Worm (Caenorhabditis elegans) whole organism, L3 larva: ENCODE data around the gene npr-41.
A peak's percentile ranks its signal among the peaks of the same experiment; 100 is the strongest.

Experiments used
- ceh-16 ChIP-seq: sonication (generic microtip); optimal IDR thresholded peaks from 2 replicates; lab custom pipeline; 2017; ENCODE audit warnings: missing biosample characterization, missing genetic modification characterization
- egl-27 ChIP-seq: sonication (generic microtip); optimal IDR thresholded peaks from 4 replicates; lab custom pipeline; 2017; ENCODE audit warnings: missing biosample characterization, missing genetic modification reagents, missing genetic modification characterization
- elt-3 ChIP-seq, 3 experiments: fragments of 150-350 bp in 1 of 3; sonication (generic microtip) in 2 of 3; optimal IDR thresholded peaks; 2 replicates in 2 of 3; 4 replicates in 1 of 3; lab custom pipeline; 2014 to 2017; ENCODE audit warnings: missing biosample characterization in 3 of 3, missing genetic modification characterization in 3 of 3
- mdl-1 ChIP-seq: fragments of 150-350 bp; optimal IDR thresholded peaks from 2 replicates; lab custom pipeline; 2014; ENCODE audit warnings: missing biosample characterization, missing genetic modification characterization
- nhr-43 ChIP-seq: sonication (generic microtip); optimal IDR thresholded peaks from 2 replicates; lab custom pipeline; 2016; ENCODE audit warnings: mild to moderate bottlenecking, missing genetic modification characterization, missing compliant biosample characterization; ENCODE audit not compliant: poor library complexity, severe bottlenecking
- pqm-1 ChIP-seq: fragments of 150-350 bp; optimal IDR thresholded peaks from 2 replicates; lab custom pipeline; 2017; ENCODE audit warnings: missing biosample characterization, missing genetic modification characterization, inconsistent platforms
- skn-1 ChIP-seq: fragments of 150-350 bp; optimal IDR thresholded peaks from 2 replicates; lab custom pipeline; 2014; ENCODE audit warnings: missing biosample characterization, missing genetic modification characterization
- tbx-2 ChIP-seq: sonication (generic microtip); optimal IDR thresholded peaks from 2 replicates; lab custom pipeline; 2016; ENCODE audit warnings: mild to moderate bottlenecking, missing genetic modification characterization, missing compliant biosample characterization

DNA sequence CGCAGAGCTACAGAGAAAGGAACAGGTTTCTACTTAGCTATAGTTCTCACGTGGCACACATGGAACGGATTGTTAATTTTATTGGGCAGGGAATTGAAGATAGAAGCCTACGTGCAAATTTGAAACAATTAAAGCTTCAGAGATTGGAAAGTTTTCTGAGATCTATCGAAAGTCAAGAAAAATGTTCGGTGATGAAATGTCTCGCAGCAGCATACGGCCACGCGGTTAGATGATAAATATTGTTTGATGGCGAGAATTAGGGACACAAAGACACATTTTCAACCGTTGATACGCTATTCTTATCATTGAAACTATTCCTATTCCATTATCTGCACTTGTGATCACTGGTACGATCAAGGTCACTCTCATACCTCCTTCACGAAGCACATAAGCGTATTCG, 37.9 kb upstream of the npr-41 start:
- peak; percentile 15 for TF ChIP-seq skn-1 (tag; lab: Kevin White, UChicago)
- peak; percentile 77 for TF ChIP-seq pqm-1
- peak; percentile 75 for TF ChIP-seq nhr-43 (tag; lab: Kevin White, UChicago)
- no peak for TF ChIP-seq egl-27 (tag; lab: Kevin White, UChicago)
- no peak for TF ChIP-seq tbx-2 (tag; lab: Kevin White, UChicago)
- TF ChIP-seq elt-3 (tag; optimal IDR thresholded peaks at IDR 0.05; lab: Kevin White, UChicago): peak; percentile 24 to 86 (median 76)
- TF ChIP-seq ceh-16 (tag; lab: Kevin White, UChicago): no peak
- peak; percentile 4 for TF ChIP-seq mdl-1 (tag; lab: Kevin White, UChicago)
